Fruit fly (Drosophila melanogaster) whole organism, adult: ENCODE results near the gene Gr5a.

Experiments used
- CG11617 ChIP-seq: fragments of 200-800 bp; sonication (Bioruptor generic); optimal IDR thresholded peaks from 2 replicates; lab custom pipeline; 2017; ENCODE audit warnings: mild to moderate bottlenecking, missing biosample characterization, missing genetic modification reagents, missing genetic modification characterization
- CG12768 ChIP-seq: fragments of 200-800 bp; sonication (Bioruptor generic); optimal IDR thresholded peaks from 2 replicates; lab custom pipeline; 2017; ENCODE audit warnings: missing biosample characterization, missing genetic modification characterization, mild to moderate bottlenecking, moderate library complexity, missing genetic modification reagents
- CG14711 ChIP-seq: fragments of 200-800 bp; sonication (Bioruptor generic); optimal IDR thresholded peaks from 2 replicates; lab custom pipeline; 2018; ENCODE audit warnings: missing biosample characterization, mild to moderate bottlenecking, missing genetic modification characterization, moderate library complexity
- CG1620 ChIP-seq: fragments of 200-800 bp; sonication (Bioruptor generic); optimal IDR thresholded peaks from 2 replicates; lab custom pipeline; 2016; ENCODE audit warnings: missing biosample characterization, missing genetic modification characterization
- CG33017 ChIP-seq: fragments of 200-800 bp; sonication (Bioruptor generic); optimal IDR thresholded peaks from 2 replicates; lab custom pipeline; 2018; ENCODE audit warnings: missing biosample characterization, mild to moderate bottlenecking, missing genetic modification characterization, moderate library complexity
- CG5204 ChIP-seq: fragments of 200-800 bp; sonication (Bioruptor generic); optimal IDR thresholded peaks from 2 replicates; lab custom pipeline; 2016; ENCODE audit warnings: missing biosample characterization, missing genetic modification characterization
- CG7045 ChIP-seq: fragments of 200-800 bp; sonication (Bioruptor generic); optimal IDR thresholded peaks from 2 replicates; lab custom pipeline; 2017; ENCODE audit warnings: missing biosample characterization, mild to moderate bottlenecking, missing genetic modification characterization
- CG7101 ChIP-seq: fragments of 200-800 bp; sonication (Bioruptor generic); optimal IDR thresholded peaks from 2 replicates; lab custom pipeline; 2018; ENCODE audit warnings: missing biosample characterization, mild to moderate bottlenecking, missing genetic modification characterization, moderate library complexity
- Clk ChIP-seq: fragments of 200-800 bp; sonication (Bioruptor generic); optimal IDR thresholded peaks from 2 replicates; lab custom pipeline; 2017; ENCODE audit warnings: missing biosample characterization, missing genetic modification characterization
- Crg-1 ChIP-seq: fragments of 200-800 bp; sonication (Bioruptor generic); optimal IDR thresholded peaks from 2 replicates; lab custom pipeline; 2016; ENCODE audit warnings: missing biosample characterization, missing genetic modification characterization
- Hr96 ChIP-seq: fragments of 200-800 bp; sonication (Bioruptor generic); optimal IDR thresholded peaks from 2 replicates; lab custom pipeline; 2016; ENCODE audit warnings: missing biosample characterization, missing genetic modification characterization
- Mnt ChIP-seq: fragments of 200-800 bp; sonication (Bioruptor generic); optimal IDR thresholded peaks from 2 replicates; lab custom pipeline; 2016; ENCODE audit warnings: missing biosample characterization, mild to moderate bottlenecking, missing genetic modification characterization
- bab1 ChIP-seq: fragments of 200-800 bp; sonication (Bioruptor generic); optimal IDR thresholded peaks from 3 replicates; lab custom pipeline; 2019; ENCODE audit warnings: missing biosample characterization, mild to moderate bottlenecking, missing genetic modification characterization, moderate library complexity
- cic ChIP-seq: fragments of 200-800 bp; sonication (Bioruptor generic); optimal IDR thresholded peaks from 2 replicates; lab custom pipeline; 2017; ENCODE audit warnings: missing biosample characterization, mild to moderate bottlenecking, missing genetic modification characterization, moderate library complexity
- cnc ChIP-seq, 2 experiments: fragments of >200 bp; optimal IDR thresholded peaks; 2 replicates each; lab custom pipeline; 2017
- kay ChIP-seq: fragments of 200-800 bp; sonication (Bioruptor generic); peaks from one replicate; lab custom pipeline; 2016; ENCODE audit warnings: missing biosample characterization, missing genetic modification characterization, borderline replicate concordance
- ovo ChIP-seq: fragments of 200-800 bp; sonication (Bioruptor generic); optimal IDR thresholded peaks from 2 replicates; lab custom pipeline; 2016; ENCODE audit warnings: missing biosample characterization, missing genetic modification characterization
- pad ChIP-seq: fragments of 200-800 bp; sonication (Bioruptor generic); optimal IDR thresholded peaks from 3 replicates; lab custom pipeline; 2017; ENCODE audit warnings: missing biosample characterization, missing genetic modification characterization, mild to moderate bottlenecking, moderate library complexity, missing genetic modification reagents
- tj ChIP-seq: fragments of 200-800 bp; sonication (Bioruptor generic); optimal IDR thresholded peaks from 3 replicates; lab custom pipeline; 2017; ENCODE audit warnings: missing biosample characterization, mild to moderate bottlenecking, missing genetic modification characterization, moderate library complexity
- toe ChIP-seq: fragments of 200-800 bp; sonication (Bioruptor generic); optimal IDR thresholded peaks from 2 replicates; lab custom pipeline; 2016; ENCODE audit warnings: missing biosample characterization, missing genetic modification characterization

The Gr5a gene

dm6 chrX:5679079-5679932 lies 1.1 kb upstream of the Gr5a start:
- no peak for TF ChIP-seq ovo
- peak; percentile 44 for TF ChIP-seq bab1 (GFP tag; lab: Kevin White, UChicago)
- TF ChIP-seq tj (GFP tag; lab: Kevin White, UChicago) = peak; percentile 29
- TF ChIP-seq pad = peak; percentile 96

- TF ChIP-seq CG7045 (no peak), toe (GFP tag; lab: Kevin White, UChicago) (no peak), Hr96 (no peak), Mnt (no peak), CG33017 (no peak), tj (GFP tag; lab: Kevin White, UChicago) (no peak)
Observed at dm6 chrX:5682940-5683339, 2.5 kb downstream of the Gr5a start, which contains the start of gene CG42449. CG42449 (plus strand) TSS chrX:5683240.

dm6 chrX:5689417-5690215 lies 9.2 kb downstream of the Gr5a start, which contains the start of the genes PGAP1 and cv:
PGAP1 (minus strand) TSS chrX:5689473.
cv (plus strand) TSS chrX:5690002.
- TF ChIP-seq Crg-1 (GFP tag; lab: Kevin White, UChicago) (peak; percentile 9), Clk (GFP tag; lab: Kevin White, UChicago) (no peak), toe (GFP tag; lab: Kevin White, UChicago) (peak; percentile 62), Mnt (no peak), CG7101 (peak; percentile 42), CG14711 (tag; lab: Kevin White, UChicago) (peak; percentile 54), cnc (optimal IDR thresholded peaks at IDR 0.05; lab: Kevin White, UChicago) (no peak), ovo (no peak), Hr96 (no peak), CG12768 (no peak), tj (GFP tag; lab: Kevin White, UChicago) (no peak), cic (no peak), kay (GFP tag; lab: Kevin White, UChicago) (no peak), CG5204 (GFP tag; lab: Kevin White, UChicago) (no peak), CG7045 (no peak), CG33017 (no peak), CG11617 (GFP tag; lab: Kevin White, UChicago) (peak; percentile 37), bab1 (GFP tag; lab: Kevin White, UChicago) (peak; percentile 25), pad (peak; percentile 29), CG1620 (GFP tag; lab: Kevin White, UChicago) (peak; percentile 42)

dm6 chrX:5690216-5690523 lies 9.8 kb downstream of the Gr5a start:
- no peak for TF ChIP-seq cic

dm6 chrX:5690651-5691379 lies 10.4 kb downstream of the Gr5a start:
- TF ChIP-seq cnc (optimal IDR thresholded peaks at IDR 0.05; lab: Kevin White, UChicago) (no peak), Mnt (peak; percentile 13), CG1620 (GFP tag; lab: Kevin White, UChicago) (no peak), bab1 (GFP tag; lab: Kevin White, UChicago) (peak; percentile 22)

dm6 chrX:5695035-5695434 lies 14.6 kb downstream of the Gr5a start, which contains the start of gene CG3149:
CG3149 (minus strand) TSS chrX:5695205.
- TF ChIP-seq Crg-1 (GFP tag; lab: Kevin White, UChicago) (no peak), CG12768 (no peak), kay (GFP tag; lab: Kevin White, UChicago) (no peak), bab1 (GFP tag; lab: Kevin White, UChicago) (peak; percentile 32), cnc (optimal IDR thresholded peaks at IDR 0.05; lab: Kevin White, UChicago) (no peak)

dm6 chrX:5695958-5696357 lies 15.5 kb downstream of the Gr5a start:
- TF ChIP-seq CG7101 (no peak), ovo (no peak), cnc (optimal IDR thresholded peaks at IDR 0.05; lab: Kevin White, UChicago) (no peak), bab1 (GFP tag; lab: Kevin White, UChicago) (no peak), CG7045 (no peak), Clk (GFP tag; lab: Kevin White, UChicago) (no peak), CG33017 (no peak), pad (no peak), Hr96 (no peak), CG11617 (GFP tag; lab: Kevin White, UChicago) (no peak), CG1620 (GFP tag; lab: Kevin White, UChicago) (no peak), CG12768 (no peak), cic (no peak), CG5204 (GFP tag; lab: Kevin White, UChicago) (no peak)
